Worm (Caenorhabditis elegans): ENCODE results near the gene F55A11.7.

DNA sequence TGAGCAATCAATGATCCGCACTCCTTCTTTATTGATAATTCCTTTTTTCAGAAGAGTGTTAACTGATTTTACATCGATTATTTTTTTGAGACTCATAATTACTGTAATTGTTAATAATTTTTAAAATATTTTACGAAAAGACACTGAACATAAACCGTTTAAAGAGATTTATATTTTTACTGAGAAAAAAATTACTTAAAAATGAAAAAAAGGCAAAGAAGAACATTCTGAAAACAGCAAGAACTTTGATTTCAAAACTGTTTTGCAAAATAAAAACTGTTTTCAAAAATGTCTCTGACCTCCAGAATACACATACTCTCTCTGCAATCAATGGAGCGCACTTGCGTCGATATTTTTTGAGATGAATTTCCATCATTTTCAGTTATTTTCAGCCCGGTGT, 39.7 kb upstream of the F55A11.7 start, which contains the start of the genes mpst-1 and D2023.6:
- TF ChIP-seq ceh-13 (GFP tag; optimal IDR thresholded peaks at IDR 0.05) (no peak), ceh-36 (tag; optimal IDR thresholded peaks at IDR 0.05) (no peak), ets-7 (tag; optimal IDR thresholded peaks at IDR 0.05) (no peak), hnd-1 (tag; optimal IDR thresholded peaks at IDR 0.05) (no peak), hmg-4 (GFP tag; optimal IDR thresholded peaks at IDR 0.05) (no peak), sea-1 (GFP tag; conservative IDR thresholded peaks at IDR 0.05) (no peak), ama-1 (optimal IDR thresholded peaks at IDR 0.05) (no peak), hmbx-1 (tag; optimal IDR thresholded peaks at IDR 0.05) (no peak), tra-4 (tag; optimal IDR thresholded peaks at IDR 0.05) (no peak)
